Fruit fly (Drosophila melanogaster): ENCODE measurements around the gene Cf2.

The Cf2 gene

DNA sequence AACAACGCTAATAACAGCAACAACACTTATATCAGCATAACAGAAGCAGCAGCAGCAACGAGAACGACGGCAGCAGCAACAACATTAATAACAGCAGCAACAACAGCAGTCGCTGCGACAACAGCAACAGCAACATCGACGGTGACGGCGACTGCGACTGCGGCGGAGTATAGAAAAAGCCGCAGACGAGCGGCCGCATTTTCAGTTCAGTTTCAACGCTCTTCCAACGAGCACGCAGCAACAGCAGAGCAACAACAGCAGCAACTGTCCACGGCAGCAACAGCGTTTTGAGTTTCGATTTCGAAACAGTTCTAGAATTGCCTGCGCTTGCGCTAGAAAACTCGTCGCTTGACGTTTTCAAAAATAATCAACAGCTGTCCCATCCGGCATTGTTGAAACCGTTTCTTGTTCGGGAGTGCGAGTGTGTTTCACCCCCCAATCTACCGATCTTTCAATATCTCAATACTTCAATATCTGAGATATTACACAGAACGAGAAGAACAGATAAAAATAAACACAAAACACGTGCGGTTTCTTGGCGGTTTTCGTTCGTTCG lies 9.1 kb upstream of the Cf2 start, which contains the start of gene CG3036:
TSS of gene CG3036 (plus strand) at position 199 of the 556 bp plus-strand sequence.
- TF ChIP-seq Ptx1 (GFP tag; IDR thresholded peaks at IDR 0.05) (no peak), HmgZ (tag; optimal IDR thresholded peaks at IDR 0.05) (peak; percentile 63), D19A (tag; optimal IDR thresholded peaks at IDR 0.05) (peak; percentile 49), luna (GFP tag; optimal IDR thresholded peaks at IDR 0.05) (peak; percentile 18), sob (GFP tag; IDR thresholded peaks at IDR 0.05) (peak; percentile 55; the same call in 1 of the 2 replicates), NC2α (GFP tag; optimal IDR thresholded peaks at IDR 0.05) (peak; percentile 66), Bdp1 (GFP tag; optimal IDR thresholded peaks at IDR 0.05) (no peak), abd-A (tag; optimal IDR thresholded peaks at IDR 0.05) (peak; percentile 56), stc (GFP tag; IDR thresholded peaks at IDR 0.05) (peak; percentile 50; the same call in 1 of the 2 replicates), grau (tag; optimal IDR thresholded peaks at IDR 0.05) (peak; percentile 42), Trl (optimal IDR thresholded peaks at IDR 0.05) (peak in 1 of 2 experiments; percentile 27), Trl (GFP tag; optimal IDR thresholded peaks at IDR 0.05) (peak; percentile 25), CG7963 (GFP tag; IDR thresholded peaks at IDR 0.05; ENCODE audit: partially characterized antibody) (peak; percentile 37; the same call in 2 of the 3 replicates), NC2β (GFP tag; optimal IDR thresholded peaks at IDR 0.05) (peak; percentile 43), dm (GFP tag; optimal IDR thresholded peaks at IDR 0.05) (peak; percentile 71), corto (GFP tag; optimal IDR thresholded peaks at IDR 0.05) (no peak), aop (GFP tag; IDR thresholded peaks at IDR 0.05) (no peak), cad (GFP tag; optimal IDR thresholded peaks at IDR 0.05) (no peak), sens-2 (GFP tag; IDR thresholded peaks at IDR 0.05) (peak; percentile 31; the same call in 1 of the 2 replicates), HLH54F (GFP tag; optimal IDR thresholded peaks at IDR 0.05) (no peak), CG1529 (GFP tag; optimal IDR thresholded peaks at IDR 0.05) (no peak), her (GFP tag; optimal IDR thresholded peaks at IDR 0.05) (peak; percentile 75), seq (GFP tag; IDR thresholded peaks at IDR 0.05) (peak; percentile 10; the same call in 1 of the 2 replicates), ftz-f1 (GFP tag; optimal IDR thresholded peaks at IDR 0.05) (no peak), CG33557 (GFP tag; optimal IDR thresholded peaks at IDR 0.05) (peak; percentile 20), ara (GFP tag; IDR thresholded peaks at IDR 0.05) (0 out of 2 replicates have a peak, but pooled peaks have one; percentile 16), kay (GFP tag; optimal IDR thresholded peaks at IDR 0.05) (no peak), E2f2 (GFP tag; IDR thresholded peaks at IDR 0.05) (peak; percentile 26; the same call in 1 of the 2 replicates), CG7839 (tag; optimal IDR thresholded peaks at IDR 0.05) (peak; percentile 27), onecut (GFP tag; IDR thresholded peaks at IDR 0.05) (peak; percentile 75), CG15514 (GFP tag; optimal IDR thresholded peaks at IDR 0.05) (peak; percentile 34), bcd (GFP tag; optimal IDR thresholded peaks at IDR 0.05) (no peak), CG32772 (GFP tag; IDR thresholded peaks at IDR 0.05) (no peak), CG33213 (GFP tag; optimal IDR thresholded peaks at IDR 0.05) (peak; percentile 36), CG12391 (tag; optimal IDR thresholded peaks at IDR 0.05) (peak; percentile 20), CG11398 (GFP tag; optimal IDR thresholded peaks at IDR 0.05) (peak; percentile 60), Deaf1 (tag; optimal IDR thresholded peaks at IDR 0.05) (peak; percentile 78), Six4 (GFP tag; optimal IDR thresholded peaks at IDR 0.05) (no peak), sna (GFP tag; IDR thresholded peaks at IDR 0.05; ENCODE audit: partially characterized antibody) (peak; percentile 62), ind (GFP tag; optimal IDR thresholded peaks at IDR 0.05) (no peak), ranshi (GFP tag; IDR thresholded peaks at IDR 0.05) (peak; percentile 18; the same call in 1 of the 2 replicates), vvl (GFP tag; IDR thresholded peaks at IDR 0.05) (peak; percentile 72), unpg (GFP tag; optimal IDR thresholded peaks at IDR 0.05) (peak; percentile 48), CG14014 (GFP tag; IDR thresholded peaks at IDR 0.05) (peak; percentile 56), Xrp1 (GFP tag; IDR thresholded peaks at IDR 0.05) (peak; percentile 44; the same call in 1 of the 2 replicates), CG15073 (GFP tag; optimal IDR thresholded peaks at IDR 0.05) (no peak), CG7556 (GFP tag; optimal IDR thresholded peaks at IDR 0.05) (peak; percentile 26), CG8388 (GFP tag; optimal IDR thresholded peaks at IDR 0.05) (peak; percentile 3), CG14441 (GFP tag; IDR thresholded peaks at IDR 0.05) (no peak), dmrt99B (tag; optimal IDR thresholded peaks at IDR 0.05) (peak; percentile 25), CG3838 (GFP tag; optimal IDR thresholded peaks at IDR 0.05) (peak; percentile 23)
